Worm (Caenorhabditis elegans) whole organism, young adult: ENCODE data around the gene ZK632.2.

ENCODE experiments used
- B0019.2 ChIP-seq: fragments of 200-800 bp; sonication (Bioruptor generic); conservative IDR thresholded peaks from 2 replicates; pipeline ENCODE4 v1.3.6; 2022; ENCODE audit warnings: missing genetic modification reagents, missing genetic modification characterization, missing compliant biosample characterization
- C06A6.2 ChIP-seq: fragments of 200-800 bp; sonication (Bioruptor generic); conservative IDR thresholded peaks from 2 replicates; pipeline ENCODE4 v1.3.6; 2022; ENCODE audit warnings: missing genetic modification characterization, missing compliant biosample characterization
- C17E4.6 ChIP-seq: fragments of 200-800 bp; sonication (Bioruptor generic); IDR thresholded peaks from 2 replicates; pipeline ENCODE4 v1.3.6; 2022; ENCODE audit warnings: missing genetic modification reagents, missing genetic modification characterization, missing compliant biosample characterization
- F22D6.2 ChIP-seq: sonication (generic microtip); optimal IDR thresholded peaks from 2 replicates; lab custom pipeline; 2016; ENCODE audit warnings: mild to moderate bottlenecking, missing genetic modification characterization, missing compliant biosample characterization
- F55B11.4 ChIP-seq: sonication (generic microtip); optimal IDR thresholded peaks from 2 replicates; lab custom pipeline; 2016; ENCODE audit warnings: missing compliant biosample characterization, missing genetic modification characterization, borderline replicate concordance; ENCODE audit not compliant: insufficient read depth
- F57C9.4 ChIP-seq: sonication (generic microtip); optimal IDR thresholded peaks from 2 replicates; lab custom pipeline; 2017; ENCODE audit warnings: mild to moderate bottlenecking, missing genetic modification characterization, missing compliant biosample characterization
- K11D2.4 ChIP-seq: fragments of 200-800 bp; sonication (Bioruptor generic); IDR thresholded peaks from 2 replicates; pipeline ENCODE4 v1.3.6; 2022; ENCODE audit warnings: missing genetic modification reagents, missing genetic modification characterization, missing compliant biosample characterization
- T07F8.4 ChIP-seq: sonication (generic microtip); optimal IDR thresholded peaks from 2 replicates; lab custom pipeline; 2016; ENCODE audit warnings: mild to moderate bottlenecking, missing genetic modification characterization, moderate library complexity, missing compliant biosample characterization
- T26A5.8 ChIP-seq: sonication (generic microtip); optimal IDR thresholded peaks from 2 replicates; lab custom pipeline; 2016; ENCODE audit warnings: missing genetic modification characterization, missing compliant biosample characterization
- Y79H2A.3 ChIP-seq: fragments of 200-800 bp; sonication (Bioruptor generic); conservative IDR thresholded peaks from 2 replicates; pipeline ENCODE4 v1.3.6; 2022; ENCODE audit warnings: missing genetic modification reagents, missing genetic modification characterization, missing compliant biosample characterization
- Y95B8A.8 ChIP-seq: fragments of 200-800 bp; sonication (Bioruptor generic); IDR thresholded peaks from 2 replicates; pipeline ENCODE4 v1.3.6; 2022; ENCODE audit warnings: missing genetic modification reagents, missing genetic modification characterization, missing compliant biosample characterization
- akir-1 ChIP-seq: fragments of 200-800 bp; sonication (Bioruptor generic); optimal IDR thresholded peaks from 2 replicates; lab custom pipeline; 2018; ENCODE audit warnings: mild to moderate bottlenecking, missing genetic modification characterization, moderate library complexity, missing compliant biosample characterization
- atf-7 ChIP-seq: sonication (generic microtip); optimal IDR thresholded peaks from 2 replicates; lab custom pipeline; 2017; ENCODE audit warnings: mild to moderate bottlenecking, missing genetic modification characterization, missing compliant biosample characterization
- athp-1 ChIP-seq: sonication (generic microtip); optimal IDR thresholded peaks from 2 replicates; lab custom pipeline; 2017; ENCODE audit warnings: mild to moderate bottlenecking, missing genetic modification characterization, missing compliant biosample characterization
- attf-3 ChIP-seq: fragments of 200-800 bp; sonication (Bioruptor generic); conservative IDR thresholded peaks from 2 replicates; pipeline ENCODE4 v1.3.6; 2022; ENCODE audit warnings: missing genetic modification reagents, missing genetic modification characterization, missing compliant biosample characterization
- cebp-2 ChIP-seq: fragments of 200-800 bp; sonication (Bioruptor generic); IDR thresholded peaks from 2 replicates; pipeline ENCODE4 v1.3.6; 2022; ENCODE audit warnings: missing genetic modification characterization, missing compliant biosample characterization
- ceh-79 ChIP-seq: sonication (generic microtip); optimal IDR thresholded peaks from 2 replicates; lab custom pipeline; 2017; ENCODE audit warnings: mild to moderate bottlenecking, missing genetic modification characterization, missing compliant biosample characterization
- die-1 ChIP-seq: sonication (generic microtip); optimal IDR thresholded peaks from 2 replicates; lab custom pipeline; 2016; ENCODE audit warnings: missing genotype, mild to moderate bottlenecking, missing genetic modification characterization, missing compliant biosample characterization
- egl-18 ChIP-seq: fragments of 200-800 bp; sonication (Bioruptor generic); IDR thresholded peaks from 2 replicates; pipeline ENCODE4 v1.3.6; 2022; ENCODE audit warnings: missing genetic modification reagents, missing genetic modification characterization, missing compliant biosample characterization
- ekl-4 ChIP-seq: fragments of 200-800 bp; sonication (Bioruptor generic); IDR thresholded peaks from 2 replicates; pipeline ENCODE4 v1.3.6; 2022; ENCODE audit warnings: missing genetic modification reagents, missing genetic modification characterization, missing compliant biosample characterization
- him-1 ChIP-seq: sonication (generic microtip); optimal IDR thresholded peaks from 2 replicates; lab custom pipeline; 2016; ENCODE audit warnings: missing genotype, missing genetic modification reagents, missing genetic modification characterization, missing compliant biosample characterization
- hmg-1.2 ChIP-seq: fragments of 200-800 bp; sonication (Bioruptor generic); IDR thresholded peaks from 2 replicates; pipeline ENCODE4 v1.3.6; 2022; ENCODE audit warnings: missing genetic modification reagents, missing genetic modification characterization, missing compliant biosample characterization
- hmg-20 ChIP-seq: fragments of 200-800 bp; sonication (Bioruptor generic); IDR thresholded peaks from 2 replicates; pipeline ENCODE4 v1.3.6; 2022; ENCODE audit warnings: missing genetic modification reagents, missing genetic modification characterization, missing compliant biosample characterization
- let-526 ChIP-seq: fragments of 200-800 bp; sonication (Bioruptor generic); IDR thresholded peaks from 2 replicates; pipeline ENCODE4 v1.3.6; 2022; ENCODE audit warnings: missing genetic modification reagents, missing genetic modification characterization, missing compliant biosample characterization
- lin-26 ChIP-seq: fragments of 200-800 bp; sonication (Bioruptor generic); IDR thresholded peaks from 2 replicates; pipeline ENCODE4 v1.3.6; 2022; ENCODE audit warnings: missing genetic modification reagents, missing genetic modification characterization, missing compliant biosample characterization
- lin-54 ChIP-seq: fragments of 200-800 bp; sonication (Bioruptor generic); optimal IDR thresholded peaks from 2 replicates; lab custom pipeline; 2018; ENCODE audit warnings: mild to moderate bottlenecking, missing genetic modification characterization, missing compliant biosample characterization
- lsl-1 ChIP-seq: fragments of 200-800 bp; sonication (Bioruptor generic); optimal IDR thresholded peaks from 2 replicates; lab custom pipeline; 2018; ENCODE audit warnings: mild to moderate bottlenecking, missing genetic modification characterization, moderate library complexity, missing compliant biosample characterization
- madf-10 ChIP-seq: sonication (generic microtip); optimal IDR thresholded peaks from 2 replicates; lab custom pipeline; 2016; ENCODE audit warnings: mild to moderate bottlenecking, missing genetic modification characterization, missing compliant biosample characterization
- madf-3 ChIP-seq: fragments of 200-800 bp; sonication (Bioruptor generic); IDR thresholded peaks from 2 replicates; pipeline ENCODE4 v1.3.6; 2022; ENCODE audit warnings: missing genetic modification reagents, missing genetic modification characterization, missing compliant biosample characterization
- madf-6 ChIP-seq: fragments of 200-800 bp; sonication (Bioruptor generic); IDR thresholded peaks from 2 replicates; pipeline ENCODE4 v1.3.6; 2022; ENCODE audit warnings: missing genetic modification reagents, missing genetic modification characterization, missing compliant biosample characterization
- mcd-1 ChIP-seq: fragments of 200-800 bp; sonication (Bioruptor generic); IDR thresholded peaks from 2 replicates; pipeline ENCODE4 v1.3.6; 2022; ENCODE audit warnings: missing genetic modification reagents, missing genetic modification characterization, missing compliant biosample characterization
- nfya-1 ChIP-seq: sonication (generic microtip); optimal IDR thresholded peaks from 2 replicates; lab custom pipeline; 2017; ENCODE audit warnings: antibody characterized with exemption, missing compliant biosample characterization, missing genetic modification characterization, borderline replicate concordance; ENCODE audit not compliant: insufficient read depth
- nfyb-1 ChIP-seq: fragments of 200-800 bp; sonication (Bioruptor generic); IDR thresholded peaks from 2 replicates; pipeline ENCODE4 v1.3.6; 2022; ENCODE audit warnings: missing genetic modification reagents, missing genetic modification characterization, missing compliant biosample characterization
- nhr-120 ChIP-seq: fragments of 200-800 bp; sonication (Bioruptor generic); IDR thresholded peaks from 2 replicates; pipeline ENCODE4 v1.3.6; 2022; ENCODE audit warnings: missing genetic modification characterization, missing compliant biosample characterization
- nhr-80 ChIP-seq: sonication (generic microtip); optimal IDR thresholded peaks from 2 replicates; lab custom pipeline; 2016; ENCODE audit warnings: missing genetic modification characterization, missing compliant biosample characterization
- rcor-1 ChIP-seq: fragments of 200-800 bp; sonication (Bioruptor generic); IDR thresholded peaks from 2 replicates; pipeline ENCODE4 v1.3.6; 2022; ENCODE audit warnings: missing genetic modification reagents, missing genetic modification characterization, missing compliant biosample characterization
- rec-8 ChIP-seq, 2 experiments: sonication (generic microtip); optimal IDR thresholded peaks; 2 replicates each; lab custom pipeline; 2016; ENCODE audit warnings: mild to moderate bottlenecking in 2 of 2, missing genetic modification characterization in 2 of 2, missing genetic modification reagents in 2 of 2, missing genotype in 2 of 2, missing biosample characterization in 1 of 2, missing compliant biosample characterization in 1 of 2, moderate library complexity in 1 of 2
- somi-1 ChIP-seq: fragments of 200-800 bp; sonication (Bioruptor generic); optimal IDR thresholded peaks from 2 replicates; lab custom pipeline; 2018; ENCODE audit warnings: mild to moderate bottlenecking, missing genetic modification characterization, missing compliant biosample characterization
- sptf-2 ChIP-seq: fragments of 200-800 bp; sonication (Bioruptor generic); optimal IDR thresholded peaks from 2 replicates; lab custom pipeline; 2018; ENCODE audit warnings: mild to moderate bottlenecking, missing genetic modification characterization, missing compliant biosample characterization
- tbx-9 ChIP-seq: sonication (generic microtip); optimal IDR thresholded peaks from 2 replicates; lab custom pipeline; 2016; ENCODE audit warnings: borderline replicate concordance, missing genetic modification characterization, inconsistent platforms, missing compliant biosample characterization
- tlf-1 ChIP-seq: fragments of 200-800 bp; sonication (Bioruptor generic); optimal IDR thresholded peaks from 2 replicates; lab custom pipeline; 2018; ENCODE audit warnings: mild to moderate bottlenecking, missing genetic modification characterization, missing compliant biosample characterization
- ztf-25 ChIP-seq: fragments of 200-800 bp; sonication (Bioruptor generic); IDR thresholded peaks from 2 replicates; pipeline ENCODE4 v1.3.6; 2022; ENCODE audit warnings: missing genetic modification reagents, missing genetic modification characterization, missing compliant biosample characterization
- ztf-28 ChIP-seq: fragments of 200-800 bp; sonication (Bioruptor generic); IDR thresholded peaks from 2 replicates; pipeline ENCODE4 v1.3.6; 2022; ENCODE audit warnings: missing genetic modification reagents, missing genetic modification characterization, missing compliant biosample characterization

ZK632.2 gene

ce11 chrIII:9779080-9779479 is 19.8 kb upstream of the ZK632.2 start (continued):
- TF ChIP-seq ztf-25 (GFP tag; lab: Robert Waterston, UW) (no peak), C17E4.6 (GFP tag; lab: Robert Waterston, UW) (no peak), hmg-1.2 (no peak), lin-26 (GFP tag; lab: Robert Waterston, UW) (no peak), Y79H2A.3 (GFP tag; lab: Robert Waterston, UW) (no peak), tbx-9 (no peak)

DNA sequence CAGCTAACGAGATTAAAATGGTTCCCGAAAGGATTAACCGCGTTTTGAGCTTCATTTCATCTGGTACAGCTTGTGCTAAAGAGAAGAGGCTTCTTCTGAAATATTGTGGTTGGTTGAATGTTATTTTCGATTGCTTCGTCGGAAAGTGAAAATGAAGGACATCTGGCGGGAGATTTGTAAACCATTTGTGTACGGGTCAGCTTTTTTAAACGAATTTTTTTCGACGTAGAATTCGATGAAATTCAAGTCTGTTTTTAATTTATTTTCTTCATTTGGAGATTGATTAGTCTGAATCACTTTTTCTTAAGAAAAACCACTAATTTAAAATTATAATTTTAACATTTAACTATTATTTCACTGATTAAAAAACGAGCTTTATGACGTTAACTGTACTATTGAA is 18.7 kb upstream of the ZK632.2 start, which contains the start of gene sqv-3:
Gene sqv-3 (minus strand): TSS at position 101 of the 400 bp plus-strand sequence.
- TF ChIP-seq madf-3 (GFP tag; lab: Robert Waterston, UW) = 0 out of 2 replicates have a peak, but pooled peaks have one; percentile 55
- TF ChIP-seq ekl-4 = no peak
- TF ChIP-seq, all 124 proteins: peak for 1

ce11 chrIII:9780665-9781304 is 18.1 kb upstream of the ZK632.2 start, which contains the start of gene vha-1:
Gene vha-1 (plus strand): TSS chrIII:9781254.
- peak; percentile 97 for TF ChIP-seq mcd-1 (GFP tag; lab: Robert Waterston, UW)
- TF ChIP-seq ztf-28 (GFP tag; lab: Robert Waterston, UW) = no peak
- TF ChIP-seq nfya-1 (tag; lab: Kevin White, UChicago) = no peak
- peak; percentile 67; the same call in 1 of the 2 replicates for TF ChIP-seq nfyb-1 (GFP tag; lab: Robert Waterston, UW)
- peak; percentile 8 for TF ChIP-seq atf-7 (tag; lab: Kevin White, UChicago)
- TF ChIP-seq cebp-2 (GFP tag; lab: Robert Waterston, UW) = no peak
- TF ChIP-seq Y95B8A.8 (GFP tag; lab: Robert Waterston, UW) = no peak
- TF ChIP-seq F57C9.4 (tag; lab: Kevin White, UChicago) = no peak
- TF ChIP-seq rcor-1 (GFP tag; lab: Robert Waterston, UW) = peak; percentile 77; the same call in 1 of the 2 replicates
- peak; percentile 52 for TF ChIP-seq madf-10
- peak; percentile 66 for TF ChIP-seq tlf-1
- no peak for TF ChIP-seq him-1
- TF ChIP-seq lsl-1 (GFP tag; lab: Kevin White, UChicago) = peak; percentile 67
- TF ChIP-seq madf-6 = peak; percentile 38; the same call in 1 of the 2 replicates
- TF ChIP-seq tbx-9 = no peak
- peak; percentile 31 for TF ChIP-seq somi-1
- no peak for TF ChIP-seq sptf-2
- no peak for TF ChIP-seq T07F8.4 (tag; lab: Kevin White, UChicago)
- TF ChIP-seq nhr-120 = no peak
- TF ChIP-seq rec-8 (tag; optimal IDR thresholded peaks at IDR 0.05; lab: Kevin White, UChicago) = no peak
- peak; percentile 61 for TF ChIP-seq athp-1 (tag; lab: Kevin White, UChicago)
- peak; percentile 70 for TF ChIP-seq lin-54 (GFP tag; lab: Kevin White, UChicago)
- no peak for TF ChIP-seq F22D6.2
- no peak for TF ChIP-seq egl-18
- TF ChIP-seq C06A6.2 = no peak; the same call in 1 of the 2 replicates
- peak; percentile 100 for TF ChIP-seq madf-3 (GFP tag; lab: Robert Waterston, UW)
- TF ChIP-seq akir-1 (GFP tag; lab: Kevin White, UChicago) = no peak
- peak; percentile 98 for TF ChIP-seq nhr-80
- no peak for TF ChIP-seq hmg-20 (GFP tag; lab: Robert Waterston, UW)
- TF ChIP-seq ceh-79 (tag; lab: Kevin White, UChicago) = no peak
- peak; percentile 40; the same call in 1 of the 2 replicates for TF ChIP-seq K11D2.4 (GFP tag; lab: Robert Waterston, UW)
- no peak for TF ChIP-seq T26A5.8 (tag; lab: Kevin White, UChicago)
- no peak for TF ChIP-seq C17E4.6 (GFP tag; lab: Robert Waterston, UW)
- TF ChIP-seq Y79H2A.3 (GFP tag; lab: Robert Waterston, UW) = no peak
- no peak for TF ChIP-seq let-526 (GFP tag; lab: Robert Waterston, UW)
- peak; percentile 97 for TF ChIP-seq ekl-4
- no peak; the same call in 1 of the 2 replicates for TF ChIP-seq attf-3 (GFP tag; lab: Robert Waterston, UW)
- TF ChIP-seq F55B11.4 (tag; lab: Kevin White, UChicago) = no peak
- peak; percentile 30 for TF ChIP-seq die-1
- TF ChIP-seq B0019.2 (GFP tag; lab: Robert Waterston, UW) = no peak
